Fruit fly (Drosophila melanogaster): ENCODE data around the gene trr.

DNA sequence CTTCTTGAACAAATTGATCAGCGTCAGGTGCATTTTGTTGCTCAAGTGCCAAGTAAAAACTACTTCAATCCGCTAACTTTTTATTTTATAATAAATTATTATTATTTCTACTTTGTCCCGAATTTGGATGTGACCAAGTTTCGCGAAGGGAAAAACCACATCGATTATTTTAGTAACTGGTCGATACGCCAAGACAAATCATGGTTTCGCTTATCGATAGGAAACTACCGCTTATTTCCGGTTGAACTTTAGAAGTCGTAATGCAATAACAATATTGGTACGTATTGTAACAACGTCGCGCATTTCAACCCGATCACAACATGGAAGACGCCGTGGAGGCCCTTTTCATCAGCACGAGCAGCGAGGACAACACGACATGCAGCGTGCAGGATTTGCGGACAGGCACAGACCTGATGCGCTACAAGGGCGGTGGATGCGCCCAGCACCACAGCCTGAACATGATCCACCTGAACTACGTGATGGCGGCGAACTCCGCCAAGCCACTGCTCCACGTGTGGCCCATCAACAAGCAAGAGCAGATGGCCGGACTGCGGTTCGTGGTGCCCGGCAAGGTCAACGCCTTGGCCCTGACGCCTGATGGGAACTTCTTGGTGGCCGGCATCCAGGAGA lies 12.5 kb downstream of the trr start, which contains the start of the genes CG14817 and CG14805:
- TF ChIP-seq CG12605 (GFP tag; IDR thresholded peaks at IDR 0.05) (no peak), CG10348 (GFP tag; IDR thresholded peaks at IDR 0.05) (no peak), EcR (GFP tag; optimal IDR thresholded peaks at IDR 0.05) (peak; percentile 62), CG34367 (tag; optimal IDR thresholded peaks at IDR 0.05) (peak; percentile 58)
